Worm (Caenorhabditis elegans) whole organism, L1 larva: Measurements from ENCODE around the gene fbxb-88.

Source experiments
- ama-1 ChIP-seq: fragments of 150-350 bp; optimal IDR thresholded peaks from 2 replicates; lab custom pipeline; 2014
- ceh-82 ChIP-seq, 3 experiments: fragments of 150-350 bp in 1 of 3; sonication (generic microtip) in 2 of 3; optimal IDR thresholded peaks; 2 replicates each; lab custom pipeline; 2014 to 2017; ENCODE audit warnings: missing biosample characterization in 3 of 3, missing genetic modification characterization in 3 of 3
- dsc-1 ChIP-seq: sonication (generic microtip); optimal IDR thresholded peaks from 2 replicates; lab custom pipeline; 2016; ENCODE audit warnings: mild to moderate bottlenecking, missing genetic modification characterization, missing compliant biosample characterization
- nhr-47 ChIP-seq: sonication (generic microtip); optimal IDR thresholded peaks from 2 replicates; lab custom pipeline; 2016; ENCODE audit warnings: mild to moderate bottlenecking, missing genetic modification characterization, moderate library complexity, missing compliant biosample characterization
- skn-1 ChIP-seq: fragments of 150-350 bp; optimal IDR thresholded peaks from 2 replicates; lab custom pipeline; 2014; ENCODE audit warnings: missing biosample characterization, missing genetic modification characterization
- sox-4 ChIP-seq: sonication (generic microtip); optimal IDR thresholded peaks from 2 replicates; lab custom pipeline; 2016; ENCODE audit warnings: missing genetic modification characterization, missing compliant biosample characterization
- ztf-4 ChIP-seq: fragments of 150-350 bp; optimal IDR thresholded peaks from 2 replicates; lab custom pipeline; 2014; ENCODE audit warnings: missing biosample characterization, missing genetic modification characterization

DNA sequence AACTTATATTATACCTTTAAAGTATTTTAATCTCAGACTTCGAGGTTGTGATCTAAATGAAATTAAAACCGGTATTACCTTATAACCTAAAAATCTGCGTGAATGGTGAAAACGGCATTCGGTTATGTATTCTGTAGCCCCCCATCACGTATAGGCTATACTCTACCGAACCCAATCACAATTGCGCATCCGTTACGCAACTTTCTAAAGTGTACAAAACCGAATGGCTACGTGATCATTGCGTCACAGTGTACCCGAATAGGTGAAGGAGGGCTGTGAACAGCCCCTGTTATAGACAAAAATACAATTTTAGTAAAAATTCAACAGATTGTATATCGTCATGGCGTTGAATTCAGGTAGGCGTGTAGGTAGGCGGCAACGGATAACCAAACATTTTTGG, 5.1 kb downstream of the fbxb-88 start:
- TF ChIP-seq ama-1 (lab: Kevin White, UChicago), result no peak
- TF ChIP-seq skn-1 (tag; lab: Kevin White, UChicago), result no peak
- no peak for TF ChIP-seq sox-4 (tag; lab: Kevin White, UChicago)
- no peak for TF ChIP-seq dsc-1 (tag; lab: Kevin White, UChicago)
- no peak for TF ChIP-seq nhr-47 (tag; lab: Kevin White, UChicago)
- TF ChIP-seq ztf-4 (tag; lab: Kevin White, UChicago), result no peak
- TF ChIP-seq ceh-82 (tag; optimal IDR thresholded peaks at IDR 0.05; lab: Kevin White, UChicago), result no peak
